Worm (Caenorhabditis elegans) whole organism, young adult: ENCODE data around the gene tsp-14.

Source experiments
- F23B12.7 ChIP-seq: sonication (generic microtip); optimal IDR thresholded peaks from 2 replicates; lab custom pipeline; 2017; ENCODE audit warnings: missing genetic modification characterization, mild to moderate bottlenecking, missing compliant biosample characterization, antibody characterized with exemption, moderate library complexity; ENCODE audit not compliant: insufficient read depth
- F37B4.10 ChIP-seq: fragments of 200-800 bp; sonication (Bioruptor generic); IDR thresholded peaks from 2 replicates; pipeline ENCODE4 v1.3.6; 2022; ENCODE audit warnings: missing genetic modification characterization, missing compliant biosample characterization
- F49E8.2 ChIP-seq: sonication (generic microtip); optimal IDR thresholded peaks from 3 replicates; lab custom pipeline; 2017; ENCODE audit warnings: missing genetic modification characterization, mild to moderate bottlenecking, missing compliant biosample characterization, antibody characterized with exemption, moderate library complexity; ENCODE audit not compliant: insufficient read depth
- F52B5.7 ChIP-seq: sonication (generic microtip); optimal IDR thresholded peaks from 2 replicates; lab custom pipeline; 2016; ENCODE audit warnings: mild to moderate bottlenecking, missing genetic modification characterization, missing compliant biosample characterization
- T26A5.8 ChIP-seq: sonication (generic microtip); optimal IDR thresholded peaks from 2 replicates; lab custom pipeline; 2016; ENCODE audit warnings: missing genetic modification characterization, missing compliant biosample characterization
- Y53F4B.3 ChIP-seq: fragments of 200-800 bp; sonication (Bioruptor generic); IDR thresholded peaks from 2 replicates; pipeline ENCODE4 v1.3.6; 2022; ENCODE audit warnings: missing genetic modification reagents, missing genetic modification characterization, missing compliant biosample characterization
- aptf-2 ChIP-seq: fragments of 200-800 bp; sonication (Bioruptor generic); conservative IDR thresholded peaks from 2 replicates; pipeline ENCODE4 v1.3.6; 2022; ENCODE audit warnings: missing genetic modification reagents, missing genetic modification characterization, missing compliant biosample characterization
- athp-1 ChIP-seq: sonication (generic microtip); optimal IDR thresholded peaks from 2 replicates; lab custom pipeline; 2017; ENCODE audit warnings: mild to moderate bottlenecking, missing genetic modification characterization, missing compliant biosample characterization
- attf-5 ChIP-seq: fragments of 200-800 bp; sonication (Bioruptor generic); optimal IDR thresholded peaks from 2 replicates; lab custom pipeline; 2018; ENCODE audit warnings: mild to moderate bottlenecking, missing genetic modification characterization, missing compliant biosample characterization
- attf-6 ChIP-seq: fragments of 200-800 bp; sonication (Bioruptor generic); IDR thresholded peaks from 2 replicates; pipeline ENCODE4 v1.3.6; 2022; ENCODE audit warnings: missing genetic modification reagents, missing genetic modification characterization, missing compliant biosample characterization
- bed-2 ChIP-seq: fragments of 200-800 bp; sonication (Bioruptor generic); IDR thresholded peaks from 2 replicates; pipeline ENCODE4 v1.3.6; 2022; ENCODE audit warnings: missing genetic modification reagents, missing genetic modification characterization, missing compliant biosample characterization
- ccch-3 ChIP-seq: fragments of 200-800 bp; sonication (Bioruptor generic); optimal IDR thresholded peaks from 2 replicates; lab custom pipeline; 2018; ENCODE audit warnings: mild to moderate bottlenecking, missing genetic modification characterization, missing compliant biosample characterization
- ceh-100 ChIP-seq: fragments of 200-800 bp; sonication (Bioruptor generic); IDR thresholded peaks from 2 replicates; pipeline ENCODE4 v1.3.6; 2022; ENCODE audit warnings: missing genetic modification reagents, missing genetic modification characterization, missing compliant biosample characterization
- ceh-91 ChIP-seq: fragments of 200-800 bp; sonication (Bioruptor generic); IDR thresholded peaks from 2 replicates; pipeline ENCODE4 v1.3.6; 2022; ENCODE audit warnings: missing genetic modification reagents, missing genetic modification characterization, missing compliant biosample characterization
- chd-7 ChIP-seq: sonication (generic microtip); optimal IDR thresholded peaks from 2 replicates; lab custom pipeline; 2016; ENCODE audit warnings: mild to moderate bottlenecking, missing genetic modification characterization, moderate library complexity, missing compliant biosample characterization
- die-1 ChIP-seq: sonication (generic microtip); optimal IDR thresholded peaks from 2 replicates; lab custom pipeline; 2016; ENCODE audit warnings: missing genotype, mild to moderate bottlenecking, missing genetic modification characterization, missing compliant biosample characterization
- efl-1 ChIP-seq: fragments of 150-350 bp; optimal IDR thresholded peaks from 2 replicates; lab custom pipeline; 2014; ENCODE audit warnings: missing biosample characterization, missing genetic modification reagents, missing genetic modification characterization
- ekl-4 ChIP-seq: fragments of 200-800 bp; sonication (Bioruptor generic); IDR thresholded peaks from 2 replicates; pipeline ENCODE4 v1.3.6; 2022; ENCODE audit warnings: missing genetic modification reagents, missing genetic modification characterization, missing compliant biosample characterization
- ets-4 ChIP-seq: fragments of 200-800 bp; sonication (Bioruptor generic); optimal IDR thresholded peaks from 2 replicates; lab custom pipeline; 2018; ENCODE audit warnings: mild to moderate bottlenecking, missing genetic modification characterization, missing compliant biosample characterization
- him-1 ChIP-seq: sonication (generic microtip); optimal IDR thresholded peaks from 2 replicates; lab custom pipeline; 2016; ENCODE audit warnings: missing genotype, missing genetic modification reagents, missing genetic modification characterization, missing compliant biosample characterization
- hrde-1 ChIP-seq: sonication (generic microtip); optimal IDR thresholded peaks from 2 replicates; lab custom pipeline; 2016; ENCODE audit warnings: missing genetic modification characterization, mild to moderate bottlenecking, missing compliant biosample characterization, moderate library complexity, missing genotype, missing genetic modification reagents, borderline replicate concordance
- hsf-1 ChIP-seq: fragments of 200-800 bp; sonication (Bioruptor generic); IDR thresholded peaks from 2 replicates; pipeline ENCODE4 v1.3.6; 2022; ENCODE audit warnings: missing genetic modification reagents, missing genetic modification characterization, missing compliant biosample characterization
- lag-1 ChIP-seq: fragments of 200-800 bp; sonication (Bioruptor generic); IDR thresholded peaks from 2 replicates; pipeline ENCODE4 v1.3.6; 2022; ENCODE audit warnings: missing genetic modification reagents, missing genetic modification characterization, missing compliant biosample characterization
- lin-40 ChIP-seq: sonication (generic microtip); optimal IDR thresholded peaks from 2 replicates; lab custom pipeline; 2016; ENCODE audit warnings: missing genetic modification characterization, mild to moderate bottlenecking, missing compliant biosample characterization, missing genotype, missing genetic modification reagents
- lir-1 ChIP-seq: fragments of 200-800 bp; sonication (Bioruptor generic); conservative IDR thresholded peaks from 2 replicates; pipeline ENCODE4 v1.3.6; 2022; ENCODE audit warnings: missing genetic modification reagents, missing genetic modification characterization, missing compliant biosample characterization
- lsl-1 ChIP-seq: fragments of 200-800 bp; sonication (Bioruptor generic); optimal IDR thresholded peaks from 2 replicates; lab custom pipeline; 2018; ENCODE audit warnings: mild to moderate bottlenecking, missing genetic modification characterization, moderate library complexity, missing compliant biosample characterization
- madf-10 ChIP-seq: sonication (generic microtip); optimal IDR thresholded peaks from 2 replicates; lab custom pipeline; 2016; ENCODE audit warnings: mild to moderate bottlenecking, missing genetic modification characterization, missing compliant biosample characterization
- madf-6 ChIP-seq: fragments of 200-800 bp; sonication (Bioruptor generic); IDR thresholded peaks from 2 replicates; pipeline ENCODE4 v1.3.6; 2022; ENCODE audit warnings: missing genetic modification reagents, missing genetic modification characterization, missing compliant biosample characterization
- nfya-2 ChIP-seq: fragments of 200-800 bp; sonication (Bioruptor generic); IDR thresholded peaks from 2 replicates; pipeline ENCODE4 v1.3.6; 2022; ENCODE audit warnings: missing genetic modification reagents, missing genetic modification characterization, missing compliant biosample characterization
- nfyb-1 ChIP-seq: fragments of 200-800 bp; sonication (Bioruptor generic); IDR thresholded peaks from 2 replicates; pipeline ENCODE4 v1.3.6; 2022; ENCODE audit warnings: missing genetic modification reagents, missing genetic modification characterization, missing compliant biosample characterization
- nhr-27 ChIP-seq: fragments of 200-800 bp; sonication (Bioruptor generic); optimal IDR thresholded peaks from 2 replicates; lab custom pipeline; 2018; ENCODE audit warnings: mild to moderate bottlenecking, missing genetic modification characterization, moderate library complexity, missing compliant biosample characterization
- nhr-80 ChIP-seq: sonication (generic microtip); optimal IDR thresholded peaks from 2 replicates; lab custom pipeline; 2016; ENCODE audit warnings: missing genetic modification characterization, missing compliant biosample characterization
- sea-2 ChIP-seq: fragments of 200-800 bp; sonication (Bioruptor generic); IDR thresholded peaks from 2 replicates; pipeline ENCODE4 v1.3.6; 2022; ENCODE audit warnings: missing genetic modification characterization, missing compliant biosample characterization
- snpc-4 ChIP-seq, 5 experiments: fragments of 150-350 bp in 1 of 5; sonication (generic microtip) in 4 of 5; optimal IDR thresholded peaks; 2 replicates each; lab custom pipeline; 2014 to 2018; ENCODE audit warnings: missing genetic modification characterization in 5 of 5, missing biosample characterization in 3 of 5, antibody characterized with exemption in 2 of 5, mild to moderate bottlenecking in 2 of 5, missing compliant biosample characterization in 2 of 5, missing genotype in 2 of 5, moderate library complexity in 2 of 5, missing genetic modification reagents in 1 of 5
- tbp1 ChIP-seq: fragments of 200-800 bp; sonication (Bioruptor generic); optimal IDR thresholded peaks from 2 replicates; lab custom pipeline; 2018; ENCODE audit warnings: mild to moderate bottlenecking, missing genetic modification characterization, missing compliant biosample characterization
- tlf-1 ChIP-seq: fragments of 200-800 bp; sonication (Bioruptor generic); optimal IDR thresholded peaks from 2 replicates; lab custom pipeline; 2018; ENCODE audit warnings: mild to moderate bottlenecking, missing genetic modification characterization, missing compliant biosample characterization
- zfh-2 ChIP-seq: fragments of 200-800 bp; sonication (Bioruptor generic); conservative IDR thresholded peaks from 2 replicates; pipeline ENCODE4 v1.3.6; 2022; ENCODE audit warnings: missing genetic modification reagents, missing genetic modification characterization, missing compliant biosample characterization
- zim-3 ChIP-seq: sonication (generic microtip); optimal IDR thresholded peaks from 2 replicates; lab custom pipeline; 2017; ENCODE audit warnings: mild to moderate bottlenecking, missing genetic modification characterization, moderate library complexity, missing compliant biosample characterization
- ztf-26 ChIP-seq: sonication (generic microtip); optimal IDR thresholded peaks from 2 replicates; lab custom pipeline; 2017; ENCODE audit warnings: missing genetic modification characterization, missing compliant biosample characterization
- ztf-28 ChIP-seq: fragments of 200-800 bp; sonication (Bioruptor generic); IDR thresholded peaks from 2 replicates; pipeline ENCODE4 v1.3.6; 2022; ENCODE audit warnings: missing genetic modification reagents, missing genetic modification characterization, missing compliant biosample characterization
- ztf-3 ChIP-seq: fragments of 200-800 bp; sonication (Bioruptor generic); optimal IDR thresholded peaks from 2 replicates; lab custom pipeline; 2018; ENCODE audit warnings: mild to moderate bottlenecking, missing genetic modification characterization, missing compliant biosample characterization
- ztf-6 ChIP-seq: fragments of 200-800 bp; sonication (Bioruptor generic); IDR thresholded peaks from 2 replicates; pipeline ENCODE4 v1.3.6; 2022; ENCODE audit warnings: missing genetic modification reagents, missing genetic modification characterization, missing compliant biosample characterization

Gene tsp-14

ce11 chrX:4872758-4873157, 4.0 kb downstream of the tsp-14 start:
- TF ChIP-seq sea-2 (GFP tag; lab: Robert Waterston, UW) (no peak), efl-1 (GFP tag; lab: Kevin White, UChicago) (no peak), athp-1 (no peak), nhr-80 (tag; lab: Kevin White, UChicago) (no peak), nhr-27 (tag; lab: Kevin White, UChicago) (no peak), Y53F4B.3 (GFP tag; lab: Robert Waterston, UW) (no peak), madf-6 (GFP tag; lab: Robert Waterston, UW) (no peak), F52B5.7 (tag; lab: Kevin White, UChicago) (no peak), tbp1 (GFP tag; lab: Kevin White, UChicago) (no peak), nfya-2 (GFP tag; lab: Robert Waterston, UW) (no peak), nfyb-1 (GFP tag; lab: Robert Waterston, UW) (no peak), T26A5.8 (tag; lab: Kevin White, UChicago) (no peak), hrde-1 (no peak), madf-10 (tag; lab: Kevin White, UChicago) (no peak), lsl-1 (GFP tag; lab: Kevin White, UChicago) (no peak), attf-5 (GFP tag; lab: Kevin White, UChicago) (no peak), F37B4.10 (GFP tag; lab: Robert Waterston, UW) (no peak), F23B12.7 (tag; lab: Kevin White, UChicago) (no peak), him-1 (tag; lab: Kevin White, UChicago) (no peak)
- TF ChIP-seq, all 124 proteins: peak for 0

ce11 chrX:4870683-4871082, 6.1 kb downstream of the tsp-14 start:
- TF ChIP-seq zfh-2, result peak; percentile 50; the same call in 1 of the 2 replicates
- TF ChIP-seq hrde-1, result no peak
- no peak for TF ChIP-seq ztf-28 (GFP tag; lab: Robert Waterston, UW)

ce11 chrX:4869627-4870026, 7.1 kb downstream of the tsp-14 start:
- TF ChIP-seq madf-10 (tag; lab: Kevin White, UChicago) (no peak), lir-1 (GFP tag; lab: Robert Waterston, UW) (no peak), F49E8.2 (no peak), chd-7 (tag; lab: Kevin White, UChicago) (no peak), hsf-1 (no peak)

- TF ChIP-seq ztf-6 (GFP tag; lab: Robert Waterston, UW) (no peak), ceh-100 (GFP tag; lab: Robert Waterston, UW) (no peak), ccch-3 (no peak), nhr-80 (tag; lab: Kevin White, UChicago) (no peak), tlf-1 (GFP tag; lab: Kevin White, UChicago) (no peak), bed-2 (no peak), lin-40 (no peak), attf-6 (no peak), efl-1 (GFP tag; lab: Kevin White, UChicago) (no peak), ztf-26 (no peak), aptf-2 (GFP tag; lab: Robert Waterston, UW) (no peak), hrde-1 (no peak), ekl-4 (GFP tag; lab: Robert Waterston, UW) (no peak), die-1 (tag; lab: Kevin White, UChicago) (no peak), ztf-3 (no peak), lag-1 (GFP tag; lab: Robert Waterston, UW) (no peak), ceh-91 (GFP tag; lab: Robert Waterston, UW) (no peak), zim-3 (tag; lab: Kevin White, UChicago) (no peak), snpc-4 (GFP tag; optimal IDR thresholded peaks at IDR 0.05; lab: Kevin White, UChicago) (no peak), snpc-4 (tag; optimal IDR thresholded peaks at IDR 0.05; lab: Kevin White, UChicago) (no peak), ets-4 (GFP tag; lab: Kevin White, UChicago) (no peak)
These were observed 11.0 kb downstream of the tsp-14 start, which contains the start of gene ntc-1 for ce11 chrX:4865798-4866197. ntc-1 (plus strand) TSS chrX:4866098.
